Worm (Caenorhabditis elegans): ENCODE measurements around the gene hpr-17.

The hpr-17 gene

DNA sequence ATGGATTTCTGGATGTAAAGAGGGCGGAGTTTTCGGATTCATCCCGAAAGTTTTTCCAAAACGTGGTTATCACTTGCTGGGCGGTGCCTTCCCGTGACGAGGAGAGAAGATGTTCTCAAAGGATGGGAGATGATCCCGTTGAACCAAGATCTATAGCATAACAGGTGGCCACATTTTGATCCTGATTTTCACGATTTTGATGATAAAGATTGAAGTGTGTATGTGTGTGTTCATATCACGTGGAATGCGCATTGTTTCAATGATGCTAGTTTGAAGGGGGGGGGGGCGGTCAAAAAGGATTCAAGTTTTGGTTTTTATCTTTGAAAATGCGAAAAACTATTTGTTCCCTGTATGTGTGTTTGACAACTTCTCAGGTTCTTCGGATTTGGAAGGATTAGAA, 11.6 kb downstream of the hpr-17 start, which contains the start of gene mltn-1:
Gene mltn-1, minus strand, starts transcription at position 22 of the 400 bp plus-strand sequence.
- TF ChIP-seq nhr-23 (tag; optimal IDR thresholded peaks at IDR 0.05) (peak; percentile 14), hmg-11 (tag; optimal IDR thresholded peaks at IDR 0.05) (no peak), lsy-12 (tag; optimal IDR thresholded peaks at IDR 0.05) (no peak), nhr-77 (tag; optimal IDR thresholded peaks at IDR 0.05) (no peak), pqm-1 (tag; optimal IDR thresholded peaks at IDR 0.05) (no peak), nhr-43 (tag; optimal IDR thresholded peaks at IDR 0.05; ENCODE audit: poor library complexity, severe bottlenecking) (peak; percentile 82), mdl-1 (tag; optimal IDR thresholded peaks at IDR 0.05) (no peak)

DNA sequence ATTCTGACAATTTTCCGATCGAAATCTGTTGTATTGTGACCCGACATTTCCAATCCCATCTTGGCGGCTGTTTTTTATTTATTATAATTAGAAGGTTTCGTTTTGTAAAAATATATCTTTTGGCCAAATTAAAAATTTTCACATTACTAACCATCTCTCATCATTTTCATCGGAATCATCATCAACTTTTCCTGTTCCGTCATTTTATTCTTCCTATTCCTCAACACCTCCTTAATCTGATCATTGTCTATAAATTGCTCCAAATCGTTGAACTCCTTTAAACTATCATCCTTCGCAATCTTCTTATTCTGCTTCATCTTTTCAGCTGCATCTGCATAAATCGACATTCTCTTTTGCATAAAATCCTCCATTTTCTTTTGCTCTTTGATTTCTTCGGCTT, 14.5 kb downstream of the hpr-17 start:
- no peak for TF ChIP-seq nhr-43 (tag; optimal IDR thresholded peaks at IDR 0.05; ENCODE audit: poor library complexity, severe bottlenecking)
- no peak for TF ChIP-seq ztf-11 (tag; optimal IDR thresholded peaks at IDR 0.05)
- no peak for TF ChIP-seq zag-1 (tag; optimal IDR thresholded peaks at IDR 0.05)

DNA sequence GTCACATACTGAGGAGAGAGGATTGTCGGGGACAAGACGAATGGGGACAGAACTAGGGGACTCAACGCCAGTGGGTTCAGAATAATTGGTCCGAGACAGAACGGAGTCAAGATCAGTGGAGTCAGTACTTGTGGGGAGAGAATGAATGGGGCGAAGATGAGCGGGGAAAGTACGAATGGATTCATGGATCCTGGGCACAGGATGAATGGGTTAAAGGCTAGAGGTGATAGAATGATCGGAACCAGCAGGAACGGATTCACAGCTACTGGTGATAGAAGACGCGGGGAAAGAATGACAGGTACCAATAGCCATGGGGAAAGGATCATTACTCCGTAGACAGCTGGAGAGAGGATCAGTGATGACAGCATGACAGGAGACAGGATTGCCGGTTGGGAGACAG, 17.3 kb downstream of the hpr-17 start:
- TF ChIP-seq nhr-43 (tag; optimal IDR thresholded peaks at IDR 0.05; ENCODE audit: poor library complexity, severe bottlenecking) (peak; percentile 28), elt-3 (tag; optimal IDR thresholded peaks at IDR 0.05) (no peak), ama-1 (optimal IDR thresholded peaks at IDR 0.05) (peak; percentile 51)

DNA sequence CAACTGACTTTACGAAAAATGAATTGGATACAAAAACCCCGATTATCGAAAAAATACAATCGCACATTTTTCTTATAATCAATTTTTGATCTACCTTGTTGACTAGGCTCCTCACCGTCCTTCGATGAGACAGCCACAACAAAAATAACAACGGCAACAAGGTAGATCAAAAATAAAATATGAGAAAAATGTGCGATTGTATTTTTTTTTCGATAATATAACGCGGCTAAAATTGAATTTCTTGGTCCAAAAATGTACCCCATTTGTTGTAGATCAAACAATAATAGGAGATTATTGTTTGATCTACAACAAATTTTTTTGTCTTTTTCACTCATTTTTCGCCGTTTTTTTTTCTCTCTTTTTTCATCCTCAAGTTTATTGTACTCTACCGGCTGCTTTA, 26.3 kb downstream of the hpr-17 start:
- TF ChIP-seq ztf-4 (tag; optimal IDR thresholded peaks at IDR 0.05): no peak
- TF ChIP-seq unc-62 (GFP tag; optimal IDR thresholded peaks at IDR 0.05): no peak
- TF ChIP-seq nhr-76 (tag; optimal IDR thresholded peaks at IDR 0.05): no peak
- no peak for TF ChIP-seq unc-39 (tag; optimal IDR thresholded peaks at IDR 0.05)
- TF ChIP-seq fos-1 (tag; optimal IDR thresholded peaks at IDR 0.05): no peak
- no peak for TF ChIP-seq ceh-16 (tag; optimal IDR thresholded peaks at IDR 0.05)
- no peak for TF ChIP-seq pha-4 (tag; optimal IDR thresholded peaks at IDR 0.05)
- no peak for TF ChIP-seq ceh-9 (tag; optimal IDR thresholded peaks at IDR 0.05)
- TF ChIP-seq snpc-4 (tag; optimal IDR thresholded peaks at IDR 0.05): no peak
- TF ChIP-seq ZK546.5 (tag; optimal IDR thresholded peaks at IDR 0.05): no peak

DNA sequence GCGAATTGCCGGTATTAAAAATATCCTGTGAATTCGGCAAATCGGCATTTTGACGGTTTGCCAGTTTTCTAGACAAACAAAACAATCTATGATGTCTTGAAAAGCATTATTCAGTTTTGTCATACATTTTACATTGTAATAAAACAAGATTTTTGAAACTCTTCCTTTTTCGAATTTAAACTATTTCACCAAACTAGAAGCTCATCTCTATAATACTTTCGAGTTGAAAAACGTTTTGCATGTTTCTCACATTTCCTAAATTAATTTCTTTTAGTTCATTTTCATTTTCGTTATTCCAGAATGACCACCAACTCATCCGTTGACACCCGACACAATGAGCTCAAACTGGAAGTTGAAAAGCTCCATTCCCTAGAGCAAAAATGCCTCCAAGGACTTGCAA, 27.2 kb downstream of the hpr-17 start, which contains the start of gene F29C12.6:
Gene F29C12.6, plus strand, starts transcription at position 301 of the 400 bp plus-strand sequence.
- TF ChIP-seq zag-1 (tag; optimal IDR thresholded peaks at IDR 0.05) (no peak), elt-2 (tag; optimal IDR thresholded peaks at IDR 0.05) (no peak), mml-1 (tag; optimal IDR thresholded peaks at IDR 0.05) (no peak), ztf-4 (tag; optimal IDR thresholded peaks at IDR 0.05) (no peak), jun-1 (tag; optimal IDR thresholded peaks at IDR 0.05) (no peak), pqm-1 (tag; optimal IDR thresholded peaks at IDR 0.05) (no peak), tbx-2 (tag; optimal IDR thresholded peaks at IDR 0.05) (no peak), fkh-10 (GFP tag; optimal IDR thresholded peaks at IDR 0.05) (no peak), nhr-28 (tag; optimal IDR thresholded peaks at IDR 0.05) (no peak), fos-1 (tag; optimal IDR thresholded peaks at IDR 0.05) (no peak), ztf-11 (tag; optimal IDR thresholded peaks at IDR 0.05) (no peak)

DNA sequence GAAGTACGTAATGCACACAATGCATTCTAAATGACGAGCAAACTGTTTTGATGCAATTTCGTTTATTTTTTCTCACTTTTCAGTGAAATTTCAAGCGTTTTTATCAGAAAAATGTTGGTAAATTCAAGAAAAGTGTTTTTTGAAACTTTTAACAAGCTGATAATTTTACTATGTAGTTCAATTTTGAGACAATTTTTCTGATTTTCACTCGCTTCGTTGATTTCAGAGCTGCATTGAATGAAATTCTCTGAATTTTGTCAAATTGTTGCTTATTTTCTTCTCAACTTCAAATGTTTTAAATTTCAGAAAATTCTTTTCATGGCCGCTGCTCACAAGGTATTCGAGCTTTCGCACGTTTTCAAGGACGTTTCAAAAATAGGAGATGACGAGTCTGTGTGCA, 34.1 kb downstream of the hpr-17 start, which contains the start of gene bath-45:
Gene bath-45, plus strand, starts transcription at position 301 of the 400 bp plus-strand sequence.
- TF ChIP-seq jun-1 (tag; optimal IDR thresholded peaks at IDR 0.05) (no peak), nfya-1 (tag; optimal IDR thresholded peaks at IDR 0.05; ENCODE audit: insufficient read depth) (no peak), nhr-43 (tag; optimal IDR thresholded peaks at IDR 0.05; ENCODE audit: poor library complexity, severe bottlenecking) (no peak), nhr-67 (tag; optimal IDR thresholded peaks at IDR 0.05) (no peak), eor-1 (tag; optimal IDR thresholded peaks at IDR 0.05) (no peak), nhr-12 (tag; optimal IDR thresholded peaks at IDR 0.05) (no peak), pha-4 (tag; optimal IDR thresholded peaks at IDR 0.05) (no peak), ceh-82 (tag; optimal IDR thresholded peaks at IDR 0.05) (no peak), aly-2 (tag; optimal IDR thresholded peaks at IDR 0.05) (no peak), ceh-9 (tag; optimal IDR thresholded peaks at IDR 0.05) (no peak), ztf-4 (tag; optimal IDR thresholded peaks at IDR 0.05) (no peak), elt-3 (tag; optimal IDR thresholded peaks at IDR 0.05) (no peak)
